Fruit fly (Drosophila melanogaster): ENCODE data around the gene CG7299.

- no peak for TF ChIP-seq ttk (optimal IDR thresholded peaks at IDR 0.05)
- no peak for TF ChIP-seq Sin3A (optimal IDR thresholded peaks at IDR 0.05)
- TF ChIP-seq psq (optimal IDR thresholded peaks at IDR 0.05): no peak
- no peak for TF ChIP-seq h (optimal IDR thresholded peaks at IDR 0.05)
- TF ChIP-seq Myc (optimal IDR thresholded peaks at IDR 0.05): no peak
- TF ChIP-seq insv (optimal IDR thresholded peaks at IDR 0.05): no peak
These were observed 40.5 kb downstream of the CG7299 start, which contains the start of gene CG18284 for dm6 chr2L:10643671-10644070.
